Worm (Caenorhabditis elegans): ENCODE data around the gene F55G7.3.
A peak's percentile ranks its signal among the peaks of the same experiment; 100 is the strongest.

F55G7.3 gene

ce11 chrX:11969085-11969484 is 27.2 kb upstream of the F55G7.3 start (continued):
- TF ChIP-seq mdl-1 (tag; optimal IDR thresholded peaks at IDR 0.05) = no peak
- peak; percentile 0 for TF ChIP-seq xbp-1 (tag; optimal IDR thresholded peaks at IDR 0.05)
- TF ChIP-seq ztf-11 (tag; optimal IDR thresholded peaks at IDR 0.05) = no peak
- peak; percentile 81 for TF ChIP-seq fkh-8 (tag; optimal IDR thresholded peaks at IDR 0.05)
- TF ChIP-seq elt-2 (tag; optimal IDR thresholded peaks at IDR 0.05) = no peak
- no peak for TF ChIP-seq C16A3.4 (tag; optimal IDR thresholded peaks at IDR 0.05)
- TF ChIP-seq elt-3 (tag; optimal IDR thresholded peaks at IDR 0.05) = no peak
- peak; percentile 1 for TF ChIP-seq mep-1 (tag; optimal IDR thresholded peaks at IDR 0.05)

- peak; percentile 12 for TF ChIP-seq blmp-1 (tag; optimal IDR thresholded peaks at IDR 0.05)
- TF ChIP-seq snpc-4 (tag; optimal IDR thresholded peaks at IDR 0.05) = no peak
- TF ChIP-seq mep-1 (tag; optimal IDR thresholded peaks at IDR 0.05) = no peak
- peak; percentile 60 for TF ChIP-seq nhr-85 (tag)
- peak in 1 of 6 experiments; percentile 19 for TF ChIP-seq elt-3 (tag; optimal IDR thresholded peaks at IDR 0.05)
- peak; percentile 21 for TF ChIP-seq tlp-1 (tag; optimal IDR thresholded peaks at IDR 0.05)
- no peak for TF ChIP-seq mdl-1 (tag; optimal IDR thresholded peaks at IDR 0.05)
- no peak for TF ChIP-seq egl-27 (tag; optimal IDR thresholded peaks at IDR 0.05)
- TF ChIP-seq sup-37 (GFP tag; optimal IDR thresholded peaks at IDR 0.05) = no peak
- no peak for TF ChIP-seq ceh-90 (tag; optimal IDR thresholded peaks at IDR 0.05)
- peak; percentile 82 for TF ChIP-seq elt-2 (tag; optimal IDR thresholded peaks at IDR 0.05)
- TF ChIP-seq nhr-77 (tag; optimal IDR thresholded peaks at IDR 0.05) = no peak
These were observed 26.3 kb upstream of the F55G7.3 start for ce11 chrX:11968024-11968598.

ce11 chrX:11967034-11967433 is 25.2 kb upstream of the F55G7.3 start:
- TF ChIP-seq fkh-10 (GFP tag; optimal IDR thresholded peaks at IDR 0.05) (no peak), lir-3 (tag; optimal IDR thresholded peaks at IDR 0.05; ENCODE audit: poor library complexity) (no peak), lin-35 (GFP tag; optimal IDR thresholded peaks at IDR 0.05) (no peak), C16A3.4 (tag; optimal IDR thresholded peaks at IDR 0.05) (no peak), grh-1 (GFP tag; IDR thresholded peaks at IDR 0.05) (no peak), egl-13 (tag; optimal IDR thresholded peaks at IDR 0.05) (no peak)

ce11 chrX:11965663-11966304 is 23.9 kb upstream of the F55G7.3 start, which contains the start of gene sams-1:
Gene sams-1 (plus strand): TSS chrX:11965962.
- TF ChIP-seq nhr-11 (tag; optimal IDR thresholded peaks at IDR 0.05) (no peak), unc-98 (GFP tag; IDR thresholded peaks at IDR 0.05) (no peak), nhr-76 (tag; optimal IDR thresholded peaks at IDR 0.05) (no peak), ztf-4 (tag; optimal IDR thresholded peaks at IDR 0.05) (no peak), fkh-4 (tag; optimal IDR thresholded peaks at IDR 0.05; ENCODE audit: borderline replicate concordance) (no peak), nhr-85 (tag) (peak; percentile 72), grh-1 (GFP tag; IDR thresholded peaks at IDR 0.05) (no peak), efl-1 (optimal IDR thresholded peaks at IDR 0.05) (no peak), efl-1 (GFP tag; optimal IDR thresholded peaks at IDR 0.05 in 1 of 2) (peak in 1 of 2 experiments; percentile 8), lin-14 (GFP tag; optimal IDR thresholded peaks at IDR 0.05) (peak; percentile 38), pag-3 (tag; optimal IDR thresholded peaks at IDR 0.05; ENCODE audit: borderline replicate concordance, insufficient read depth) (no peak), elt-2 (tag; optimal IDR thresholded peaks at IDR 0.05) (peak; percentile 50), egl-13 (tag; optimal IDR thresholded peaks at IDR 0.05) (no peak), lin-35 (GFP tag; optimal IDR thresholded peaks at IDR 0.05) (peak in 1 of 2 experiments; percentile 39), elt-3 (tag; optimal IDR thresholded peaks at IDR 0.05) (peak in 1 of 6 experiments; percentile 59), nhr-47 (tag; optimal IDR thresholded peaks at IDR 0.05) (peak; percentile 23), nhr-12 (tag; optimal IDR thresholded peaks at IDR 0.05) (no peak), snu-23 (GFP tag; optimal IDR thresholded peaks at IDR 0.05) (peak; percentile 39), efl-3 (GFP tag; optimal IDR thresholded peaks at IDR 0.05) (no peak), nhr-71 (tag; optimal IDR thresholded peaks at IDR 0.05) (peak; percentile 16), rnt-1 (tag; optimal IDR thresholded peaks at IDR 0.05) (no peak), skn-1 (tag; optimal IDR thresholded peaks at IDR 0.05) (peak; percentile 30), nhr-19 (GFP tag; conservative IDR thresholded peaks at IDR 0.05) (peak; percentile 40), blmp-1 (tag; optimal IDR thresholded peaks at IDR 0.05) (peak; percentile 68), ceh-63 (GFP tag; optimal IDR thresholded peaks at IDR 0.05) (no peak), F16B12.6 (tag; optimal IDR thresholded peaks at IDR 0.05) (no peak), ama-1 (optimal IDR thresholded peaks at IDR 0.05) (peak; percentile 78), egl-27 (tag; optimal IDR thresholded peaks at IDR 0.05) (no peak), zip-4 (GFP tag; optimal IDR thresholded peaks at IDR 0.05) (no peak), nhr-20 (tag; optimal IDR thresholded peaks at IDR 0.05) (peak; percentile 40)
